Fruit fly (Drosophila melanogaster) Kc167 (cell line): ENCODE measurements around the gene Alg2.

Experiments
- Myc ChIP-seq: fragments of >200 bp; optimal IDR thresholded peaks from 2 replicates; lab custom pipeline; 2017; ENCODE audit warnings: missing external identifiers
- Sin3A ChIP-seq: fragments of >200 bp; optimal IDR thresholded peaks from 2 replicates; lab custom pipeline; 2018; ENCODE audit warnings: missing external identifiers
- h ChIP-seq: fragments of >200 bp; optimal IDR thresholded peaks from 3 replicates; lab custom pipeline; 2018; ENCODE audit warnings: missing external identifiers
- insv ChIP-seq: fragments of >200 bp; optimal IDR thresholded peaks from 3 replicates; lab custom pipeline; 2018; ENCODE audit warnings: missing external identifiers
- psq ChIP-seq: fragments of >200 bp; optimal IDR thresholded peaks from 2 replicates; lab custom pipeline; 2017; ENCODE audit warnings: missing external identifiers

dm6 chr3L:3187263-3187662, 43.7 kb downstream of the Alg2 start, which contains the start of gene CG14957:
- no peak for TF ChIP-seq insv (lab: Kevin White, UChicago)
- no peak for TF ChIP-seq psq (lab: Kevin White, UChicago)
- no peak for TF ChIP-seq h
- no peak for TF ChIP-seq Myc (lab: Kevin White, UChicago)
- no peak for TF ChIP-seq Sin3A (lab: Kevin White, UChicago)
